Fruit fly (Drosophila melanogaster): ENCODE results near the gene Vps60.
A peak's percentile ranks its signal among the peaks of the same experiment; 100 is the strongest.

Gene Vps60

DNA sequence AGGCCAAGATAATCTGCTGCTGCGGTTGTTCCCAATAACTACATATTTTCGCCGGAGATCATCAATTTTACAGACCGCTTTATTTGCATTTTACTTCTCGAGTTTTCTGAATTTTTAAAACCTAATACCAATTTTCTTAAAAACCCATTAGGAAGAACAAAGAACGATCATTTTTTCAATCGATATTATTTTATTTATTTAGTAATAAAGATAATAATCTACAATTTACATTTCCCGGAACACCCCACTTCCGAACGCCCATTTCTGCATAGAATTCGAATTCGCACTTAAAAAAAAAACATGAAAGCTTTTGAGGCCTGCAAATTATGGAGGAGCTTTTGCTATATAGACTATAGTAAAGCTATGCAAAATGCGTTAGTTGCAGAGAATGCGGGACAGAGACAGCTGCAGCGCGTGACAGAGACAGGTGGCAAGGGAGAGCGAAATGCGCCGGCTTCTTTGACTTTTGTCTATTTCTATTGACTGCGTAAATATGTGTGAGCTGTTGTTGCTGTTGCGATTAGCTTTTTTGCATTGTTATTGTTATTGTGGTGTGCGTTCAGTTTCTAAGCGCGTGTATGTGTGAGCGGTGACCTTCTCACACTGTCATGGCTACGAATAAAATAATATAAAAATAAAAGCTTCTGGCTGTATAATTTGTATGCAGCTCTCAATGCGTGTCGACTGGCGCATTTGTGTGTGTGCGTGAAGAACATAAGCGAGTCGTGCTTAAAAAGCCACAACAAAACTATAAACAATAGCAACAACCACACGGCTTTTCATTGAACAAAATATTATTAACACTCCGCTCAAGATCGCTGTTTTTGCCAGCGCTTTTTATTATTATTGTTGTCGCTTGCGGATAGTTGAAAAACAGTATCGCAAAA, 17.7 kb downstream of the Vps60 start (continued):
- TF ChIP-seq eyg (GFP tag; optimal IDR thresholded peaks at IDR 0.05) (no peak), HmgZ (tag; optimal IDR thresholded peaks at IDR 0.05) (no peak), hkb (optimal IDR thresholded peaks at IDR 0.05) (no peak), hkb (GFP tag; IDR thresholded peaks at IDR 0.05) (no peak), CG15514 (GFP tag; optimal IDR thresholded peaks at IDR 0.05) (no peak), CG3838 (GFP tag; optimal IDR thresholded peaks at IDR 0.05) (no peak), CG30403 (GFP tag; optimal IDR thresholded peaks at IDR 0.05) (peak; percentile 16), maf-S (GFP tag; optimal IDR thresholded peaks at IDR 0.05) (no peak), CG16813 (GFP tag; IDR thresholded peaks at IDR 0.05; ENCODE audit: partially characterized antibody) (no peak), gt (GFP tag; IDR thresholded peaks at IDR 0.05) (no peak), sqz (GFP tag; optimal IDR thresholded peaks at IDR 0.05) (no peak), CG2875 (GFP tag; optimal IDR thresholded peaks at IDR 0.05) (no peak), CG15269 (tag; optimal IDR thresholded peaks at IDR 0.05) (peak; percentile 7), CG16815 (GFP tag; optimal IDR thresholded peaks at IDR 0.05) (no peak), CG18011 (GFP tag; optimal IDR thresholded peaks at IDR 0.05) (no peak), CG12219 (GFP tag; optimal IDR thresholded peaks at IDR 0.05) (no peak), Sox100B (GFP tag; optimal IDR thresholded peaks at IDR 0.05) (peak; percentile 27), bcd (GFP tag; optimal IDR thresholded peaks at IDR 0.05) (peak; percentile 6), CG2678 (tag; optimal IDR thresholded peaks at IDR 0.05) (peak; percentile 35), Dfd (GFP tag; optimal IDR thresholded peaks at IDR 0.05) (no peak), Ssrp (tag; optimal IDR thresholded peaks at IDR 0.05) (no peak), slp2 (GFP tag; optimal IDR thresholded peaks at IDR 0.05) (no peak), cato (GFP tag; optimal IDR thresholded peaks at IDR 0.05; ENCODE audit: borderline replicate concordance) (no peak), CG14710 (tag; optimal IDR thresholded peaks at IDR 0.05) (no peak), HLH3B (GFP tag; IDR thresholded peaks at IDR 0.05) (no peak), Dll (GFP tag; IDR thresholded peaks at IDR 0.05; ENCODE audit: partially characterized antibody) (no peak), ftz-f1 (GFP tag; optimal IDR thresholded peaks at IDR 0.05) (peak; percentile 24), CG10462 (GFP tag; optimal IDR thresholded peaks at IDR 0.05) (no peak), gro (GFP tag; optimal IDR thresholded peaks at IDR 0.05) (no peak), Camta (GFP tag; optimal IDR thresholded peaks at IDR 0.05) (no peak), Med (GFP tag) (peak; percentile 61), Fer3 (tag; optimal IDR thresholded peaks at IDR 0.05) (no peak), CG16863 (GFP tag; optimal IDR thresholded peaks at IDR 0.05) (no peak), Eip74EF (GFP tag; optimal IDR thresholded peaks at IDR 0.05) (peak in 1 of 2 experiments; percentile 39)

DNA sequence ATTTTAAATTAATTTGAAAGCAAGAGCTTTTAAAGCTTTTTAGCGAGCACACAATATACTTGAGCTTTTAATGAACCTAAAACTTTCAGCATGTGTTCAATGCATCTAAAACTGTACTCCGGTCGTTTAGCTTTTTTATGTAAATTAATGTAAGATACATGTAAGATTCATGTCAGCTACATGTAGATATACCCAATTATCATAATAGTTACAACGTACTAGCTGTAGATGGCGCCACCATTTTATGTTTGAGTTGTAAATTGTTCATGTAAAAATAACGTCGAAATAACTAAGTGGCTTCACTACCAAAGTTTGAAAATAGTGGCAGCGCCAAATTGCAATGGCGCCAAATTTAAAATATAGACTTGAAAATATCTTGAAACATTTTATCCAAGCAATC, 24.5 kb downstream of the Vps60 start:
- no peak for TF ChIP-seq ro (GFP tag; IDR thresholded peaks at IDR 0.05)
- TF ChIP-seq CG12659 (GFP tag; optimal IDR thresholded peaks at IDR 0.05): no peak
- TF ChIP-seq CG32532 (GFP tag; IDR thresholded peaks at IDR 0.05): 0 out of 2 replicates have a peak, but pooled peaks have one; percentile 13
- TF ChIP-seq CG15601 (tag; optimal IDR thresholded peaks at IDR 0.05): peak; percentile 59
- TF ChIP-seq gt (GFP tag; IDR thresholded peaks at IDR 0.05): no peak
- no peak for TF ChIP-seq CG14860 (GFP tag; IDR thresholded peaks at IDR 0.05; ENCODE audit: partially characterized antibody)
- TF ChIP-seq pros (GFP tag; optimal IDR thresholded peaks at IDR 0.05): no peak
- no peak for TF ChIP-seq jigr1 (GFP tag; IDR thresholded peaks at IDR 0.05)
- TF ChIP-seq CG34422 (GFP tag; IDR thresholded peaks at IDR 0.05): no peak
- peak; percentile 10 for TF ChIP-seq Dad (GFP tag; optimal IDR thresholded peaks at IDR 0.05)
- peak in 1 of 3 experiments; percentile 92 for TF ChIP-seq Stat92E (GFP tag; optimal IDR thresholded peaks at IDR 0.05)
- TF ChIP-seq D (optimal IDR thresholded peaks at IDR 0.05): no peak
- no peak for TF ChIP-seq D (GFP tag; optimal IDR thresholded peaks at IDR 0.05)
- no peak for TF ChIP-seq bsh (GFP tag; optimal IDR thresholded peaks at IDR 0.05)
- peak; percentile 99 for TF ChIP-seq CG6654 (GFP tag; optimal IDR thresholded peaks at IDR 0.05)
- no peak for TF ChIP-seq CG8359 (GFP tag; optimal IDR thresholded peaks at IDR 0.05; ENCODE audit: borderline replicate concordance)
- no peak for TF ChIP-seq CG18619 (GFP tag; optimal IDR thresholded peaks at IDR 0.05)

Data from whole organism, embryonic.